Worm (Caenorhabditis elegans) whole organism, L2 larva: ENCODE results near the gene F32D8.7.

ENCODE experiments used
- C34F6.9 ChIP-seq: fragments of 150-350 bp; optimal IDR thresholded peaks from 2 replicates; lab custom pipeline; 2014; ENCODE audit warnings: missing biosample characterization, missing genetic modification characterization
- R02D3.7 ChIP-seq: fragments of 150-350 bp; optimal IDR thresholded peaks from 2 replicates; lab custom pipeline; 2014; ENCODE audit warnings: missing biosample characterization, missing genetic modification characterization
- blmp-1 ChIP-seq: sonication (generic microtip); optimal IDR thresholded peaks from 2 replicates; lab custom pipeline; 2017; ENCODE audit warnings: missing genetic modification characterization, mild to moderate bottlenecking, missing compliant biosample characterization, antibody characterized with exemption, moderate library complexity; ENCODE audit not compliant: insufficient read depth
- ceh-82 ChIP-seq: fragments of 150-350 bp; optimal IDR thresholded peaks from 2 replicates; lab custom pipeline; 2014; ENCODE audit warnings: missing biosample characterization, missing genetic modification characterization
- dmd-4 ChIP-seq: sonication (generic microtip); optimal IDR thresholded peaks from 2 replicates; lab custom pipeline; 2017; ENCODE audit warnings: missing biosample characterization, missing genetic modification characterization
- lsy-2 ChIP-seq, 2 experiments: fragments of 150-350 bp in 1 of 2; sonication (generic microtip) in 1 of 2; optimal IDR thresholded peaks; 2 replicates each; lab custom pipeline; 2014 to 2017; ENCODE audit warnings: missing biosample characterization in 2 of 2, missing genetic modification characterization in 2 of 2
- nhr-21 ChIP-seq: fragments of 150-350 bp; optimal IDR thresholded peaks from 2 replicates; lab custom pipeline; 2014; ENCODE audit warnings: missing biosample characterization, missing genetic modification characterization
- sma-3 ChIP-seq: sonication (generic microtip); optimal IDR thresholded peaks from 2 replicates; lab custom pipeline; 2016; ENCODE audit warnings: missing genetic modification reagents, missing genetic modification characterization, missing compliant biosample characterization
- zag-1 ChIP-seq: fragments of 150-350 bp; optimal IDR thresholded peaks from 2 replicates; lab custom pipeline; 2014; ENCODE audit warnings: missing biosample characterization, missing genetic modification characterization

F32D8.7 gene

DNA sequence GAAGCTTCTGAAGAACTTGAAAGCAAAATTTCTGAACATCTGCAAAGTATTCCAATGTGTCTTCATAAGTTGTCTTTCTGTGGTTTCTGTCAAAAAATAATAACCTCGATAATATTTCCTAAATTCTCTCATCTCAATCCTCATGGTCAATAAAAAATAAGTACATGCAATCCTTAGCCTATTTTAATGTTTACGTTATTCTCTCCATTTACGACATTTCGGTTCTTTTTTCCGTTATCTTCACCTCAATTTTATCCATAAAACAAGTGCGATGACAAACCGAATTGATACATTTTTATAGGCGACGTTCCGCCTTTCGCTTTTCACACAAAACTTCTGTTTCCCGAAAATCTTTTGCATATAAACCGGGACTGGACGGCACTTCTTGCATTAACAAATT, 51.3 kb downstream of the F32D8.7 start, which contains the start of gene col-153:
TSS of gene col-153 (plus strand) at position 301 of the 400 bp plus-strand sequence.
- TF ChIP-seq sma-3 (GFP tag; lab: Kevin White, UChicago) = no peak
- TF ChIP-seq R02D3.7 (tag; lab: Kevin White, UChicago) = no peak
- no peak for TF ChIP-seq zag-1 (tag; lab: Kevin White, UChicago)
- no peak for TF ChIP-seq dmd-4 (tag; lab: Kevin White, UChicago)
- TF ChIP-seq ceh-82 (tag; lab: Kevin White, UChicago) = no peak
- TF ChIP-seq blmp-1 (tag; lab: Kevin White, UChicago) = no peak
- TF ChIP-seq C34F6.9 (tag; lab: Kevin White, UChicago) = no peak
- TF ChIP-seq lsy-2 (tag; optimal IDR thresholded peaks at IDR 0.05; lab: Kevin White, UChicago) = no peak
- no peak for TF ChIP-seq nhr-21
